Fruit fly (Drosophila melanogaster): ENCODE measurements around the gene Or19b.

DNA sequence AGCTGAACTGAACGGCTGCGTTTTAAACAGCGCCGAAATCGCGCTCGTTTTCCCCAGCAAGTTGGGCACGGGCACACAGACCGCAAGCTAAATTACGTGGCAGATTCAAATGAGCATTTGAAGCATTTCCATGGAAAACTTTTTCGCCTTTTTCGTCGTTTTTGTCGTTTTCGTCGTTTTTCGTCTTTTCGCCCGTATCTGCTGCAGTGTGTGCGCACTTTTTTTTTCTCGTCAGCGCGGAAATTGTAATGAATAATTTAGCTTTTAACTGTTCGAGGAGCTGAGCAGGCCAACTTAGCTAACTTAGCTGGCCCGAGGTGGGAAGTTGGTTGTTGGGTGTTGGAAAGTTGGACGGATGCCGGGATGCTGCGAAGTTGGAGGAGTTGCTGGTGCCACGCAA lies 35.4 kb downstream of the Or19b start:
- no peak for TF ChIP-seq pan (optimal IDR thresholded peaks at IDR 0.05)
- TF ChIP-seq dl (GFP tag; optimal IDR thresholded peaks at IDR 0.05; ENCODE audit: insufficient read depth in 1 of 2, partially characterized antibody in 2 of 2) = no peak
- TF ChIP-seq brk (GFP tag; optimal IDR thresholded peaks at IDR 0.05) = no peak
- TF ChIP-seq foxo (GFP tag; optimal IDR thresholded peaks at IDR 0.05) = no peak
- no peak for TF ChIP-seq lola (GFP tag; optimal IDR thresholded peaks at IDR 0.05)
- no peak for TF ChIP-seq tai (GFP tag; optimal IDR thresholded peaks at IDR 0.05)
- TF ChIP-seq HLH106 (tag; optimal IDR thresholded peaks at IDR 0.05) = no peak
- no peak for TF ChIP-seq Jra (GFP tag; optimal IDR thresholded peaks at IDR 0.05)
- TF ChIP-seq woc (GFP tag; optimal IDR thresholded peaks at IDR 0.05) = no peak
